Fruit fly (Drosophila melanogaster) whole organism, embryonic: ENCODE measurements around the gene CG2111.

ENCODE experiments used
- Atf6 ChIP-seq: fragments of 200-800 bp; sonication (Bioruptor generic); IDR thresholded peaks from 2 replicates; pipeline ENCODE4 v1.3.6; 2022; ENCODE audit warnings: missing biosample characterization, missing genetic modification characterization
- BtbVII ChIP-seq: fragments of 200-800 bp; sonication (Bioruptor generic); optimal IDR thresholded peaks from 3 replicates; lab custom pipeline; 2017; ENCODE audit warnings: missing biosample characterization, mild to moderate bottlenecking, missing genetic modification characterization
- CG12219 ChIP-seq: fragments of 200-800 bp; sonication (Bioruptor generic); optimal IDR thresholded peaks from 3 replicates; lab custom pipeline; 2018; ENCODE audit warnings: missing biosample characterization, mild to moderate bottlenecking, missing genetic modification characterization
- CG13424 ChIP-seq: fragments of 200-800 bp; sonication (Bioruptor generic); optimal IDR thresholded peaks from 2 replicates; lab custom pipeline; 2019; ENCODE audit warnings: missing biosample characterization, mild to moderate bottlenecking, missing genetic modification characterization, moderate library complexity
- CG1603 ChIP-seq: fragments of 200-800 bp; sonication (Bioruptor generic); optimal IDR thresholded peaks from 2 replicates; lab custom pipeline; 2019; ENCODE audit warnings: missing biosample characterization, mild to moderate bottlenecking, missing genetic modification characterization, moderate library complexity
- CG16863 ChIP-seq: fragments of 200-800 bp; sonication (Bioruptor generic); optimal IDR thresholded peaks from 3 replicates; lab custom pipeline; 2016; ENCODE audit warnings: missing biosample characterization, missing genetic modification characterization
- CG17568 ChIP-seq: fragments of 200-800 bp; sonication (Bioruptor generic); optimal IDR thresholded peaks from 2 replicates; lab custom pipeline; 2018; ENCODE audit warnings: missing biosample characterization, mild to moderate bottlenecking, missing genetic modification characterization, moderate library complexity
- CG18011 ChIP-seq: fragments of 200-800 bp; sonication (Bioruptor generic); optimal IDR thresholded peaks from 2 replicates; lab custom pipeline; 2017; ENCODE audit warnings: missing biosample characterization, missing genetic modification characterization, mild to moderate bottlenecking, moderate library complexity, missing genotype
- CG18599 ChIP-seq: fragments of 200-800 bp; sonication (Bioruptor generic); optimal IDR thresholded peaks from 3 replicates; lab custom pipeline; 2017; ENCODE audit warnings: missing biosample characterization, missing genetic modification characterization, mild to moderate bottlenecking, moderate library complexity, missing genetic modification reagents
- CG2889 ChIP-seq: fragments of 200-800 bp; sonication (Bioruptor generic); IDR thresholded peaks from 3 replicates; pipeline ENCODE4 v1.3.6; 2022; ENCODE audit warnings: missing biosample characterization, missing genetic modification characterization
- CG32767 ChIP-seq: fragments of 200-800 bp; sonication (Bioruptor generic); IDR thresholded peaks from 2 replicates; pipeline ENCODE4 v1.3.6; 2022; ENCODE audit warnings: missing biosample characterization, missing genetic modification characterization
- CG43689 ChIP-seq: fragments of 200-800 bp; sonication (Bioruptor generic); IDR thresholded peaks from 2 replicates; pipeline ENCODE4 v1.3.6; 2022; ENCODE audit warnings: missing biosample characterization, missing genetic modification characterization
- CG4730 ChIP-seq: fragments of 200-800 bp; sonication (Bioruptor generic); IDR thresholded peaks from 2 replicates; pipeline ENCODE4 v1.3.6; 2022; ENCODE audit warnings: missing biosample characterization, missing genetic modification characterization
- CG7372 ChIP-seq: fragments of 200-800 bp; sonication (Bioruptor generic); IDR thresholded peaks from 2 replicates; pipeline ENCODE4 v1.3.6; 2022; ENCODE audit warnings: missing biosample characterization, missing genetic modification characterization
- CG7786 ChIP-seq: fragments of 200-800 bp; sonication (Bioruptor generic); optimal IDR thresholded peaks from 2 replicates; lab custom pipeline; 2016; ENCODE audit warnings: missing biosample characterization, missing genetic modification characterization
- CG8089 ChIP-seq: fragments of 200-800 bp; sonication (Bioruptor generic); optimal IDR thresholded peaks from 3 replicates; lab custom pipeline; 2016; ENCODE audit warnings: missing biosample characterization, missing genetic modification characterization
- CG9932 ChIP-seq: fragments of 200-800 bp; sonication (Bioruptor generic); IDR thresholded peaks from 2 replicates; pipeline ENCODE4 v1.3.6; 2022; ENCODE audit warnings: missing biosample characterization, missing genetic modification characterization
- CrebB ChIP-seq: fragments of 200-800 bp; sonication (Bioruptor generic); optimal IDR thresholded peaks from 3 replicates; lab custom pipeline; 2018; ENCODE audit warnings: missing biosample characterization, mild to moderate bottlenecking, missing genetic modification characterization
- D19A ChIP-seq: fragments of 200-800 bp; optimal IDR thresholded peaks from 3 replicates; lab custom pipeline; 2019; ENCODE audit warnings: missing biosample characterization, mild to moderate bottlenecking, missing genetic modification characterization, moderate library complexity
- Dad ChIP-seq: fragments of 200-800 bp; sonication (Bioruptor generic); optimal IDR thresholded peaks from 3 replicates; lab custom pipeline; 2016; ENCODE audit warnings: missing biosample characterization, missing genetic modification characterization
- Dp ChIP-seq: fragments of 200-800 bp; sonication (Bioruptor generic); optimal IDR thresholded peaks from 2 replicates; lab custom pipeline; 2018; ENCODE audit warnings: missing biosample characterization, mild to moderate bottlenecking, missing genetic modification characterization, moderate library complexity
- Ets97D ChIP-seq: fragments of 200-800 bp; sonication (Bioruptor generic); optimal IDR thresholded peaks from 3 replicates; lab custom pipeline; 2016; ENCODE audit warnings: missing biosample characterization, missing genetic modification characterization
- Gsc ChIP-seq: fragments of 200-800 bp; sonication (Bioruptor generic); IDR thresholded peaks from 2 replicates; pipeline ENCODE4 v1.3.6; 2022; ENCODE audit warnings: missing biosample characterization, missing genetic modification characterization
- HLHmδ ChIP-seq: fragments of 200-800 bp; sonication (Bioruptor generic); optimal IDR thresholded peaks from 2 replicates; lab custom pipeline; 2018; ENCODE audit warnings: missing biosample characterization, mild to moderate bottlenecking, missing genetic modification characterization, moderate library complexity
- Lim3 ChIP-seq: fragments of 200-800 bp; sonication (Bioruptor generic); IDR thresholded peaks from 2 replicates; pipeline ENCODE4 v1.3.6; 2022; ENCODE audit warnings: missing biosample characterization, missing genetic modification characterization
- Med ChIP-seq: fragments of 200-800 bp; sonication (Bioruptor generic); peaks from one replicate; lab custom pipeline; 2016; ENCODE audit warnings: missing biosample characterization, missing genetic modification characterization, mild to moderate bottlenecking, inconsistent platforms, moderate library complexity
- Pdp1 ChIP-seq, 2 experiments: fragments of 200-800 bp; sonication (Bioruptor generic); optimal IDR thresholded peaks; 3 replicates each; lab custom pipeline; 2016; ENCODE audit warnings: missing biosample characterization in 2 of 2, missing genetic modification characterization in 2 of 2, mild to moderate bottlenecking in 1 of 2, moderate library complexity in 1 of 2
- Sox102F ChIP-seq: fragments of 200-800 bp; sonication (Bioruptor generic); optimal IDR thresholded peaks from 2 replicates; lab custom pipeline; 2018; ENCODE audit warnings: missing biosample characterization, mild to moderate bottlenecking, missing genetic modification characterization, moderate library complexity
- Sry-β ChIP-seq: fragments of 200-800 bp; sonication (Bioruptor generic); optimal IDR thresholded peaks from 2 replicates; lab custom pipeline; 2018; ENCODE audit warnings: missing biosample characterization, mild to moderate bottlenecking, missing genetic modification characterization, moderate library complexity
- bab2 ChIP-seq: fragments of 200-800 bp; sonication (Bioruptor generic); optimal IDR thresholded peaks from 2 replicates; lab custom pipeline; 2016; ENCODE audit warnings: missing biosample characterization, missing genetic modification characterization
- bbx ChIP-seq: fragments of 200-800 bp; sonication (Bioruptor generic); IDR thresholded peaks from 2 replicates; pipeline ENCODE4 v1.3.6; 2022; ENCODE audit warnings: missing biosample characterization, missing genetic modification characterization; ENCODE audit not compliant: partially characterized antibody
- bowl ChIP-seq: fragments of 200-800 bp; sonication (Bioruptor generic); IDR thresholded peaks from 2 replicates; pipeline ENCODE4 v1.3.6; 2022; ENCODE audit warnings: missing biosample characterization, missing genetic modification characterization
- br ChIP-seq: fragments of >200 bp; optimal IDR thresholded peaks from 2 replicates; lab custom pipeline; 2017
- bsh ChIP-seq, 2 experiments: fragments of 200-800 bp; sonication (Bioruptor generic); optimal IDR thresholded peaks; 2 replicates each; lab custom pipeline; 2017 to 2018; ENCODE audit warnings: mild to moderate bottlenecking in 2 of 2, missing biosample characterization in 2 of 2, missing genetic modification characterization in 2 of 2, moderate library complexity in 1 of 2
- btn ChIP-seq: fragments of 200-800 bp; sonication (Bioruptor generic); optimal IDR thresholded peaks from 2 replicates; lab custom pipeline; 2016; ENCODE audit warnings: missing biosample characterization, missing genetic modification characterization
- dati ChIP-seq: fragments of 200-800 bp; sonication (Bioruptor generic); IDR thresholded peaks from 2 replicates; pipeline ENCODE4 v1.3.6; 2022; ENCODE audit warnings: missing biosample characterization, missing genetic modification characterization
- dm ChIP-seq: fragments of 200-800 bp; sonication (Bioruptor generic); optimal IDR thresholded peaks from 3 replicates; lab custom pipeline; 2016; ENCODE audit warnings: missing biosample characterization, missing genetic modification characterization
- gem ChIP-seq: fragments of 200-800 bp; sonication (Bioruptor generic); optimal IDR thresholded peaks from 2 replicates; lab custom pipeline; 2019; ENCODE audit warnings: missing biosample characterization, mild to moderate bottlenecking, missing genetic modification characterization, moderate library complexity
- hth ChIP-seq: fragments of >200 bp; optimal IDR thresholded peaks from 2 replicates; lab custom pipeline; 2017; ENCODE audit warnings: inconsistent platforms
- lov ChIP-seq, 2 experiments: fragments of 200-800 bp in 1 of 2; fragments of >200 bp in 1 of 2; sonication (Bioruptor generic) in 1 of 2; IDR thresholded peaks in 1 of 2; optimal IDR thresholded peaks in 1 of 2; 2 replicates in 1 of 2; 3 replicates in 1 of 2; pipeline versions ENCODE4 v1.3.6 to Lab custom; 2017 to 2022; ENCODE audit warnings: missing biosample characterization in 1 of 2, missing genetic modification characterization in 1 of 2
- pan ChIP-seq, 4 experiments: fragments of >200 bp in 3 of 4; fragments of 200-800 bp in 1 of 4; sonication (Bioruptor generic) in 1 of 4; optimal IDR thresholded peaks in 3 of 4; IDR thresholded peaks in 1 of 4; 2 replicates each; pipeline versions ENCODE4 v1.3.6 to Lab custom; 2017 to 2022; ENCODE audit warnings: missing biosample characterization in 2 of 4, missing genetic modification characterization in 2 of 4, mixed read lengths in 1 of 4
- prd ChIP-seq, 3 experiments: fragments of >200 bp in 2 of 3; fragments of 200-800 bp in 1 of 3; sonication (Bioruptor generic) in 1 of 3; optimal IDR thresholded peaks in 2 of 3; IDR thresholded peaks in 1 of 3; 2 replicates in 2 of 3; 3 replicates in 1 of 3; pipeline versions ENCODE4 v1.3.6 to Lab custom; 2017 to 2022; ENCODE audit warnings: missing biosample characterization in 1 of 3, missing genetic modification characterization in 1 of 3
- rib ChIP-seq: fragments of 200-800 bp; sonication (Bioruptor generic); IDR thresholded peaks from 2 replicates; pipeline ENCODE4 v1.3.6; 2022; ENCODE audit warnings: missing biosample characterization, missing genetic modification characterization
- run ChIP-seq: fragments of 200-800 bp; sonication (Bioruptor generic); optimal IDR thresholded peaks from 3 replicates; lab custom pipeline; 2018; ENCODE audit warnings: missing biosample characterization, mild to moderate bottlenecking, missing genetic modification characterization
- sisA ChIP-seq: fragments of 200-800 bp; sonication (Bioruptor generic); IDR thresholded peaks from 2 replicates; pipeline ENCODE4 v1.3.6; 2022; ENCODE audit warnings: missing biosample characterization, missing genetic modification characterization
- so ChIP-seq: fragments of 200-800 bp; sonication (Bioruptor generic); IDR thresholded peaks from 3 replicates; pipeline ENCODE4 v1.3.6; 2022; ENCODE audit warnings: missing biosample characterization, missing genetic modification characterization
- zen ChIP-seq: fragments of 200-800 bp; sonication (Bioruptor generic); optimal IDR thresholded peaks from 3 replicates; lab custom pipeline; 2018; ENCODE audit warnings: missing biosample characterization, mild to moderate bottlenecking, missing genetic modification characterization, moderate library complexity

The CG2111 gene

dm6 chrX:10620144-10621005, 37.1 kb upstream of the CG2111 start, which contains the start of gene CG43347 (continued):
- TF ChIP-seq CG43689 (GFP tag; lab: Robert Waterston, UW) (0 out of 2 replicates have a peak, but pooled peaks have one; percentile 28), Pdp1 (GFP tag; optimal IDR thresholded peaks at IDR 0.05; lab: Kevin White, UChicago) (peak; percentile 22 to 44), hth (lab: Kevin White, UChicago) (no peak), bsh (GFP tag; optimal IDR thresholded peaks at IDR 0.05; lab: Kevin White, UChicago) (peak in 1 of 2 experiments; percentile 72), D19A (tag; lab: Kevin White, UChicago) (peak; percentile 62), CG7372 (GFP tag; lab: Robert Waterston, UW) (peak; percentile 38; the same call in 1 of the 2 replicates), sisA (peak; percentile 56), Dad (no peak), bowl (no peak), dm (GFP tag; lab: Kevin White, UChicago) (no peak), CG2889 (GFP tag; lab: Robert Waterston, UW) (no peak), CG8089 (GFP tag; lab: Kevin White, UChicago) (no peak), CG12219 (peak; percentile 52), gem (tag; lab: Kevin White, UChicago) (peak; percentile 83), bbx (GFP tag; lab: Robert Waterston, UW) (no peak), CG17568 (GFP tag; lab: Kevin White, UChicago) (no peak), Sox102F (peak; percentile 75), CG13424 (tag; lab: Kevin White, UChicago) (peak; percentile 82), prd (optimal IDR thresholded peaks at IDR 0.05; lab: Kevin White, UChicago) (no peak), prd (GFP tag; IDR thresholded peaks at IDR 0.05; lab: Robert Waterston, UW) (peak; percentile 63; the same call in 2 of the 3 replicates), CG4730 (no peak), Lim3 (GFP tag; lab: Robert Waterston, UW) (no peak), pan (optimal IDR thresholded peaks at IDR 0.05; lab: Kevin White, UChicago) (no peak), pan (GFP tag; optimal IDR thresholded peaks at IDR 0.05 in 1 of 2, IDR thresholded peaks at IDR 0.05 in 1 of 2) (peak in 1 of 2 experiments; percentile 70), CG32767 (GFP tag; lab: Robert Waterston, UW) (0 out of 2 replicates have a peak, but pooled peaks have one; percentile 20), bab2 (GFP tag; lab: Kevin White, UChicago) (peak; percentile 25), br (lab: Kevin White, UChicago) (no peak), Ets97D (no peak), dati (GFP tag; lab: Robert Waterston, UW) (no peak), Atf6 (peak; percentile 61; the same call in 1 of the 2 replicates), Sry-β (no peak), BtbVII (GFP tag; lab: Kevin White, UChicago) (peak; percentile 78), CG18599 (GFP tag; lab: Kevin White, UChicago) (peak; percentile 92), lov (optimal IDR thresholded peaks at IDR 0.05; lab: Kevin White, UChicago) (no peak), lov (GFP tag; IDR thresholded peaks at IDR 0.05; lab: Robert Waterston, UW) (no peak), HLHmδ (GFP tag; lab: Kevin White, UChicago) (no peak), rib (no peak), Med (peak; percentile 82), Gsc (GFP tag; lab: Robert Waterston, UW) (no peak), CG1603 (tag; lab: Kevin White, UChicago) (peak; percentile 10), so (GFP tag; lab: Robert Waterston, UW) (0 out of 3 replicates have a peak, but pooled peaks have one; percentile 54), zen (tag; lab: Kevin White, UChicago) (no peak), CG9932 (GFP tag; lab: Robert Waterston, UW) (peak; percentile 58), CG16863 (GFP tag; lab: Kevin White, UChicago) (no peak), CG7786 (GFP tag; lab: Kevin White, UChicago) (peak; percentile 12), Dp (GFP tag; lab: Kevin White, UChicago) (no peak), CG18011 (GFP tag; lab: Kevin White, UChicago) (peak; percentile 3), btn (GFP tag; lab: Kevin White, UChicago) (no peak), run (tag; lab: Kevin White, UChicago) (peak; percentile 27), CrebB (tag; lab: Kevin White, UChicago) (peak; percentile 19)
